Comparison of ENCODE assay signal across 1 fruit fly cellular context in genomic region chr2L:825768-826263, dm6.
A peak's percentile ranks its signal among the peaks of the same experiment; 100 is the strongest.
TF ChIP-seq lines count a peak whose summit lies in the region.

Gene CG3862 (minus strand): TSS chr2L:825861.
Gene dock (plus strand): TSS chr2L:825969.

TF ChIP-seq in whole organism, embryonic, 481 proteins besides CTCF, POLR2A, EP300 and RAD21 (continued from another document and continues in another):
- TF ChIP-seq CG1529 (GFP tag; optimal IDR thresholded peaks at IDR 0.05; lab: Kevin White, UChicago) (no peak), Six4 (GFP tag; optimal IDR thresholded peaks at IDR 0.05; lab: Kevin White, UChicago) (peak; percentile 17), YL-1 (GFP tag; optimal IDR thresholded peaks at IDR 0.05; lab: Kevin White, UChicago) (peak; percentile 86), CG8290 (GFP tag; optimal IDR thresholded peaks at IDR 0.05; lab: Kevin White, UChicago) (peak; percentile 69), CG8290 (tag; optimal IDR thresholded peaks at IDR 0.05; lab: Kevin White, UChicago) (peak in 1 of 2 experiments; percentile 84), CG18262 (tag; optimal IDR thresholded peaks at IDR 0.05; lab: Kevin White, UChicago) (peak; percentile 12), knrl (GFP tag; IDR thresholded peaks at IDR 0.05; lab: Robert Waterston, UW; ENCODE audit: partially characterized antibody) (peak; percentile 91), Mes4 (GFP tag; optimal IDR thresholded peaks at IDR 0.05; lab: Kevin White, UChicago) (peak; percentile 8), bigmax (GFP tag; optimal IDR thresholded peaks at IDR 0.05; lab: Kevin White, UChicago) (peak; percentile 62), ase (GFP tag; IDR thresholded peaks at IDR 0.05; lab: Robert Waterston, UW) (no peak), tap (tag; optimal IDR thresholded peaks at IDR 0.05; lab: Kevin White, UChicago) (no peak), psq (GFP tag; optimal IDR thresholded peaks at IDR 0.05; lab: Kevin White, UChicago) (peak; percentile 25), sd (tag; optimal IDR thresholded peaks at IDR 0.05; lab: Kevin White, UChicago) (no peak), CG12104 (GFP tag; optimal IDR thresholded peaks at IDR 0.05; lab: Kevin White, UChicago) (no peak), CG10366 (GFP tag; IDR thresholded peaks at IDR 0.05; lab: Robert Waterston, UW) (no peak), Sox102F (GFP tag; optimal IDR thresholded peaks at IDR 0.05; lab: Kevin White, UChicago) (no peak), lmd (GFP tag; IDR thresholded peaks at IDR 0.05; lab: Robert Waterston, UW) (peak; percentile 28; the same call in 1 of the 2 replicates), sima (GFP tag; optimal IDR thresholded peaks at IDR 0.05; lab: Kevin White, UChicago) (no peak), pfk (GFP tag; optimal IDR thresholded peaks at IDR 0.05; lab: Kevin White, UChicago) (peak; percentile 12), ap (GFP tag; IDR thresholded peaks at IDR 0.05; lab: Robert Waterston, UW) (no peak), CG11398 (GFP tag; optimal IDR thresholded peaks at IDR 0.05; lab: Kevin White, UChicago) (peak; percentile 51), CG2202 (tag; optimal IDR thresholded peaks at IDR 0.05; lab: Kevin White, UChicago) (peak; percentile 38), inv (GFP tag; IDR thresholded peaks at IDR 0.05; lab: Robert Waterston, UW; ENCODE audit: partially characterized antibody) (peak; percentile 88), Nf-YA (GFP tag; IDR thresholded peaks at IDR 0.05; lab: Robert Waterston, UW) (0 out of 2 replicates have a peak, but pooled peaks have one; percentile 8), CG11093 (GFP tag; IDR thresholded peaks at IDR 0.05; lab: Robert Waterston, UW) (no peak), twi (tag; optimal IDR thresholded peaks at IDR 0.05; lab: Kevin White, UChicago) (no peak), CG10654 (GFP tag; optimal IDR thresholded peaks at IDR 0.05; lab: Kevin White, UChicago) (no peak), E2f2 (GFP tag; IDR thresholded peaks at IDR 0.05; lab: Robert Waterston, UW) (peak; percentile 77), CG16863 (GFP tag; optimal IDR thresholded peaks at IDR 0.05; lab: Kevin White, UChicago) (no peak), Hand (GFP tag; optimal IDR thresholded peaks at IDR 0.05; lab: Kevin White, UChicago) (no peak), D19B (GFP tag; optimal IDR thresholded peaks at IDR 0.05; lab: Kevin White, UChicago) (no peak), CG4820 (GFP tag; optimal IDR thresholded peaks at IDR 0.05; lab: Kevin White, UChicago) (peak; percentile 18), CG32532 (GFP tag; IDR thresholded peaks at IDR 0.05; lab: Robert Waterston, UW) (peak; percentile 58), CG32772 (GFP tag; IDR thresholded peaks at IDR 0.05; lab: Robert Waterston, UW) (no peak), unc-4 (GFP tag; IDR thresholded peaks at IDR 0.05; lab: Robert Waterston, UW; ENCODE audit: partially characterized antibody) (peak; percentile 95), gt (GFP tag; IDR thresholded peaks at IDR 0.05; lab: Robert Waterston, UW) (no peak), gfzf (GFP tag; optimal IDR thresholded peaks at IDR 0.05; lab: Kevin White, UChicago) (peak; percentile 48), CG7987 (GFP tag; optimal IDR thresholded peaks at IDR 0.05; lab: Kevin White, UChicago) (peak; percentile 71), Awh (GFP tag; IDR thresholded peaks at IDR 0.05; lab: Robert Waterston, UW) (no peak), CG8924 (tag; optimal IDR thresholded peaks at IDR 0.05; lab: Kevin White, UChicago) (peak; percentile 64), Camta (GFP tag; optimal IDR thresholded peaks at IDR 0.05; lab: Kevin White, UChicago) (no peak), CG5953 (GFP tag; IDR thresholded peaks at IDR 0.05; lab: Robert Waterston, UW) (no peak), CG6683 (GFP tag; optimal IDR thresholded peaks at IDR 0.05; lab: Kevin White, UChicago) (peak; percentile 29), sens-2 (GFP tag; IDR thresholded peaks at IDR 0.05; lab: Robert Waterston, UW) (no peak), gem (tag; optimal IDR thresholded peaks at IDR 0.05; lab: Kevin White, UChicago) (peak; percentile 19), CG3995 (GFP tag; optimal IDR thresholded peaks at IDR 0.05; lab: Kevin White, UChicago) (no peak), cas (GFP tag; IDR thresholded peaks at IDR 0.05; lab: Robert Waterston, UW) (peak; percentile 62; the same call in 1 of the 2 replicates), CG10979 (tag; optimal IDR thresholded peaks at IDR 0.05; lab: Kevin White, UChicago) (peak; percentile 43), Ptx1 (GFP tag; IDR thresholded peaks at IDR 0.05; lab: Robert Waterston, UW) (peak; percentile 30; the same call in 1 of the 2 replicates), danr (GFP tag; IDR thresholded peaks at IDR 0.05; lab: Robert Waterston, UW) (no peak), CG14965 (GFP tag; optimal IDR thresholded peaks at IDR 0.05; lab: Kevin White, UChicago; ENCODE audit: borderline replicate concordance) (no peak), CG10274 (GFP tag; optimal IDR thresholded peaks at IDR 0.05; lab: Kevin White, UChicago) (no peak), onecut (GFP tag; IDR thresholded peaks at IDR 0.05; lab: Robert Waterston, UW) (peak; percentile 44), CG10959 (GFP tag; IDR thresholded peaks at IDR 0.05; lab: Robert Waterston, UW) (no peak), CG30020 (tag; optimal IDR thresholded peaks at IDR 0.05; lab: Kevin White, UChicago) (peak; percentile 16), dpn (GFP tag; optimal IDR thresholded peaks at IDR 0.05; lab: Kevin White, UChicago) (peak; percentile 54 to 71), CG9932 (GFP tag; IDR thresholded peaks at IDR 0.05; lab: Robert Waterston, UW) (peak; percentile 86), Scr (GFP tag; IDR thresholded peaks at IDR 0.05; lab: Robert Waterston, UW; ENCODE audit: partially characterized antibody) (peak; percentile 91), Sry-δ (GFP tag; optimal IDR thresholded peaks at IDR 0.05; lab: Kevin White, UChicago) (peak; percentile 89), tgo (GFP tag; IDR thresholded peaks at IDR 0.05; lab: Robert Waterston, UW) (no peak), gce (GFP tag; IDR thresholded peaks at IDR 0.05; lab: Robert Waterston, UW) (no peak), CG12219 (GFP tag; optimal IDR thresholded peaks at IDR 0.05; lab: Kevin White, UChicago) (no peak), CG6791 (GFP tag; IDR thresholded peaks at IDR 0.05; lab: Robert Waterston, UW; ENCODE audit: partially characterized antibody) (peak; percentile 99), CG34224 (GFP tag; IDR thresholded peaks at IDR 0.05; lab: Robert Waterston, UW; ENCODE audit: partially characterized antibody) (peak; percentile 96), toy (GFP tag; IDR thresholded peaks at IDR 0.05; lab: Robert Waterston, UW) (no peak), CG32767 (GFP tag; IDR thresholded peaks at IDR 0.05; lab: Robert Waterston, UW) (0 out of 2 replicates have a peak, but pooled peaks have one; percentile 15), CG4617 (GFP tag; optimal IDR thresholded peaks at IDR 0.05; lab: Kevin White, UChicago; ENCODE audit: borderline replicate concordance) (peak; percentile 90), CG9437 (GFP tag; optimal IDR thresholded peaks at IDR 0.05; lab: Kevin White, UChicago) (peak; percentile 12), CG15696 (tag; optimal IDR thresholded peaks at IDR 0.05; lab: Kevin White, UChicago) (no peak), Doc3 (GFP tag; IDR thresholded peaks at IDR 0.05; lab: Robert Waterston, UW; ENCODE audit: partially characterized antibody) (peak; percentile 84), CG10543 (GFP tag; optimal IDR thresholded peaks at IDR 0.05; lab: Kevin White, UChicago) (peak; percentile 66), CG8944 (GFP tag; optimal IDR thresholded peaks at IDR 0.05; lab: Kevin White, UChicago) (peak; percentile 22), dati (GFP tag; IDR thresholded peaks at IDR 0.05; lab: Robert Waterston, UW) (no peak), CG31441 (GFP tag; IDR thresholded peaks at IDR 0.05; lab: Robert Waterston, UW) (peak; percentile 29; the same call in 1 of the 2 replicates), ac (GFP tag; optimal IDR thresholded peaks at IDR 0.05; lab: Kevin White, UChicago) (no peak), CG8765 (GFP tag; IDR thresholded peaks at IDR 0.05; lab: Robert Waterston, UW) (0 out of 2 replicates have a peak, but pooled peaks have one; percentile 41), cad (GFP tag; optimal IDR thresholded peaks at IDR 0.05; lab: Kevin White, UChicago) (no peak), tna (GFP tag; IDR thresholded peaks at IDR 0.05; lab: Robert Waterston, UW; ENCODE audit: partially characterized antibody) (peak; percentile 99), Mad (GFP tag; optimal IDR thresholded peaks at IDR 0.05; lab: Kevin White, UChicago) (no peak), zen (tag; optimal IDR thresholded peaks at IDR 0.05; lab: Kevin White, UChicago) (peak; percentile 75), Atf6 (GFP tag; IDR thresholded peaks at IDR 0.05; lab: Robert Waterston, UW) (0 out of 2 replicates have a peak, but pooled peaks have one; percentile 25), Med (GFP tag; lab: Kevin White, UChicago) (peak; percentile 97), NK7.1 (GFP tag; optimal IDR thresholded peaks at IDR 0.05; lab: Kevin White, UChicago) (peak; percentile 58), CG10147 (GFP tag; optimal IDR thresholded peaks at IDR 0.05; lab: Kevin White, UChicago) (peak; percentile 53), CG17328 (GFP tag; IDR thresholded peaks at IDR 0.05; lab: Robert Waterston, UW) (0 out of 2 replicates have a peak, but pooled peaks have one; percentile 4), CG8478 (optimal IDR thresholded peaks at IDR 0.05; lab: Kevin White, UChicago) (no peak), Blimp-1 (GFP tag; optimal IDR thresholded peaks at IDR 0.05; lab: Kevin White, UChicago) (peak; percentile 40), ato (GFP tag; IDR thresholded peaks at IDR 0.05; lab: Robert Waterston, UW; ENCODE audit: partially characterized antibody) (peak; percentile 97), CG1792 (GFP tag; optimal IDR thresholded peaks at IDR 0.05; lab: Kevin White, UChicago) (peak; percentile 26), grn (GFP tag; optimal IDR thresholded peaks at IDR 0.05; lab: Kevin White, UChicago) (peak; percentile 67), rib (GFP tag; IDR thresholded peaks at IDR 0.05; lab: Robert Waterston, UW) (peak; percentile 39; the same call in 1 of the 2 replicates), pros (GFP tag; optimal IDR thresholded peaks at IDR 0.05; lab: Kevin White, UChicago) (no peak), Tbp (GFP tag; optimal IDR thresholded peaks at IDR 0.05; lab: Kevin White, UChicago) (peak; percentile 7), CG7271 (tag; optimal IDR thresholded peaks at IDR 0.05; lab: Kevin White, UChicago) (no peak), CG2875 (GFP tag; optimal IDR thresholded peaks at IDR 0.05; lab: Kevin White, UChicago) (no peak), CG3726 (GFP tag; IDR thresholded peaks at IDR 0.05; lab: Robert Waterston, UW) (no peak), trem (tag; optimal IDR thresholded peaks at IDR 0.05; lab: Kevin White, UChicago) (peak; percentile 32), h (optimal IDR thresholded peaks at IDR 0.05; lab: Kevin White, UChicago) (no peak), scrt (GFP tag; optimal IDR thresholded peaks at IDR 0.05; lab: Kevin White, UChicago) (peak; percentile 20), CG4328 (GFP tag; optimal IDR thresholded peaks at IDR 0.05; lab: Kevin White, UChicago) (peak; percentile 25), Spps (tag; optimal IDR thresholded peaks at IDR 0.05; lab: Kevin White, UChicago) (peak; percentile 15), CG5180 (GFP tag; optimal IDR thresholded peaks at IDR 0.05; lab: Kevin White, UChicago) (no peak), pho (GFP tag; optimal IDR thresholded peaks at IDR 0.05; lab: Kevin White, UChicago) (peak; percentile 74), CG6175 (GFP tag; IDR thresholded peaks at IDR 0.05; lab: Robert Waterston, UW) (peak; percentile 51; the same call in 1 of the 3 replicates), seq (GFP tag; IDR thresholded peaks at IDR 0.05; lab: Robert Waterston, UW) (no peak), CG1647 (GFP tag; optimal IDR thresholded peaks at IDR 0.05; lab: Kevin White, UChicago) (no peak), chif (GFP tag; optimal IDR thresholded peaks at IDR 0.05; lab: Kevin White, UChicago) (peak; percentile 7 to 28), ERR (GFP tag; optimal IDR thresholded peaks at IDR 0.05; lab: Kevin White, UChicago) (peak; percentile 51), lab (GFP tag; optimal IDR thresholded peaks at IDR 0.05; lab: Kevin White, UChicago) (peak; percentile 81), CG15269 (tag; optimal IDR thresholded peaks at IDR 0.05; lab: Kevin White, UChicago) (peak; percentile 39), CG3838 (GFP tag; optimal IDR thresholded peaks at IDR 0.05; lab: Kevin White, UChicago) (no peak), Gsc (GFP tag; IDR thresholded peaks at IDR 0.05; lab: Robert Waterston, UW) (no peak), esg (GFP tag; conservative IDR thresholded peaks at IDR 0.05; lab: Robert Waterston, UW) (no peak), Ravus (GFP tag; IDR thresholded peaks at IDR 0.05; lab: Robert Waterston, UW) (no peak), CG18599 (GFP tag; optimal IDR thresholded peaks at IDR 0.05; lab: Kevin White, UChicago) (peak; percentile 45), CG17359 (tag; optimal IDR thresholded peaks at IDR 0.05; lab: Kevin White, UChicago) (peak; percentile 45), Side (GFP tag; optimal IDR thresholded peaks at IDR 0.05; lab: Kevin White, UChicago) (peak; percentile 35), CG17612 (GFP tag; IDR thresholded peaks at IDR 0.05; lab: Robert Waterston, UW) (no peak), Adf1 (GFP tag; IDR thresholded peaks at IDR 0.05; lab: Robert Waterston, UW) (no peak), CG18476 (GFP tag; optimal IDR thresholded peaks at IDR 0.05; lab: Kevin White, UChicago) (no peak), prd (optimal IDR thresholded peaks at IDR 0.05; lab: Kevin White, UChicago) (no peak), prd (GFP tag; IDR thresholded peaks at IDR 0.05; lab: Robert Waterston, UW) (peak; percentile 54), Atf-2 (GFP tag; optimal IDR thresholded peaks at IDR 0.05; lab: Kevin White, UChicago) (peak; percentile 10), CG18011 (GFP tag; optimal IDR thresholded peaks at IDR 0.05; lab: Kevin White, UChicago) (peak; percentile 37), Neu2 (GFP tag; optimal IDR thresholded peaks at IDR 0.05; lab: Kevin White, UChicago; ENCODE audit: borderline replicate concordance) (no peak), ftz-f1 (GFP tag; optimal IDR thresholded peaks at IDR 0.05; lab: Kevin White, UChicago) (peak; percentile 74), fd96Cb (tag; optimal IDR thresholded peaks at IDR 0.05; lab: Kevin White, UChicago) (no peak), Eip74EF (GFP tag; optimal IDR thresholded peaks at IDR 0.05; lab: Kevin White, UChicago) (peak in 1 of 2 experiments; percentile 66), sens (GFP tag; lab: Kevin White, UChicago) (peak; percentile 91), Hr3 (GFP tag; optimal IDR thresholded peaks at IDR 0.05; lab: Kevin White, UChicago) (peak; percentile 11), CG4360 (GFP tag; IDR thresholded peaks at IDR 0.05; lab: Robert Waterston, UW) (no peak; the same call in 1 of the 2 replicates)
